Worm (Caenorhabditis elegans): ENCODE data around the gene Y49E10.27.

Gene Y49E10.27

ce11 chrIII:12468869-12469268, 34.7 kb downstream of the Y49E10.27 start, which contains the start of gene Y49E10.29:
Gene Y49E10.29, plus strand, starts transcription at chrIII:12469169.
- TF ChIP-seq ama-1 (optimal IDR thresholded peaks at IDR 0.05) (no peak), lin-39 (tag; optimal IDR thresholded peaks at IDR 0.05) (no peak), ceh-16 (tag; optimal IDR thresholded peaks at IDR 0.05) (no peak), mab-5 (tag; optimal IDR thresholded peaks at IDR 0.05) (no peak), lin-13 (GFP tag; optimal IDR thresholded peaks at IDR 0.05) (no peak), sem-4 (tag; optimal IDR thresholded peaks at IDR 0.05) (no peak), peb-1 (tag; optimal IDR thresholded peaks at IDR 0.05) (no peak), C34F6.9 (tag; optimal IDR thresholded peaks at IDR 0.05) (no peak), mbf-1 (tag; optimal IDR thresholded peaks at IDR 0.05) (no peak), F13H6.1 (tag; optimal IDR thresholded peaks at IDR 0.05) (no peak), R02D3.7 (tag; optimal IDR thresholded peaks at IDR 0.05) (no peak), elt-3 (tag; optimal IDR thresholded peaks at IDR 0.05) (no peak), Y55F3AM.14 (GFP tag; optimal IDR thresholded peaks at IDR 0.05) (no peak), unc-62 (GFP tag; optimal IDR thresholded peaks at IDR 0.05) (no peak), nhr-11 (tag; optimal IDR thresholded peaks at IDR 0.05) (no peak)

ce11 chrIII:12469800-12470199, 35.6 kb downstream of the Y49E10.27 start:
- TF ChIP-seq sma-3 (GFP tag; optimal IDR thresholded peaks at IDR 0.05), result no peak
- 0 out of 2 replicates have a peak, but pooled peaks have one; percentile 8 for TF ChIP-seq ztf-1 (GFP tag; conservative IDR thresholded peaks at IDR 0.05)
- TF ChIP-seq nhr-25 (tag; optimal IDR thresholded peaks at IDR 0.05), result no peak
- TF ChIP-seq alr-1 (tag; optimal IDR thresholded peaks at IDR 0.05), result no peak

DNA sequence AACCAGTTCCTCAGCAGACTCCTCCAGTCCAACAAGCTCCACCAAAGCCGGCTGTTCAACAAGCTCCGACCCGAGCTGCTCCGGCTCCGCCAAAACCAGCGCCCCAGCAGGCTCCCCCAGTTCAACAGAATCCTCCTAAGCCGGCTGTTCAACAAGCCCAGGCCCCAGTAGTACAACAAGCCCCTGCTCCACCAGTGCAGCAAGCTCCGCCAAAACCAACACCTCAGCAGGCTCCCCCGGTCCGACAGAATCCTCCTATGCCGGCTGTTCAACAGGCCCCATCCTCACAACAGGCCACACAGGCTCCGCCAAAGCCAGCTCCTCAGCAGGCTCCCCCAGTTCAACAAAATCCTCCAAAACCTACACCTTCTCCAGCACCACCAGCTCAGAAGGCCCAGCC, 36.4 kb downstream of the Y49E10.27 start:
- no peak for TF ChIP-seq nhr-237 (tag; optimal IDR thresholded peaks at IDR 0.05)
- TF ChIP-seq nhr-25 (tag; optimal IDR thresholded peaks at IDR 0.05), result no peak
- no peak for TF ChIP-seq Y55F3AM.14 (GFP tag; optimal IDR thresholded peaks at IDR 0.05)
- no peak for TF ChIP-seq aly-2 (tag; optimal IDR thresholded peaks at IDR 0.05)
- TF ChIP-seq ceh-16 (tag; optimal IDR thresholded peaks at IDR 0.05), result no peak
- no peak for TF ChIP-seq nhr-23 (tag; optimal IDR thresholded peaks at IDR 0.05)
- TF ChIP-seq mdl-1 (tag; optimal IDR thresholded peaks at IDR 0.05), result no peak
- no peak for TF ChIP-seq ceh-82 (tag; optimal IDR thresholded peaks at IDR 0.05)

DNA sequence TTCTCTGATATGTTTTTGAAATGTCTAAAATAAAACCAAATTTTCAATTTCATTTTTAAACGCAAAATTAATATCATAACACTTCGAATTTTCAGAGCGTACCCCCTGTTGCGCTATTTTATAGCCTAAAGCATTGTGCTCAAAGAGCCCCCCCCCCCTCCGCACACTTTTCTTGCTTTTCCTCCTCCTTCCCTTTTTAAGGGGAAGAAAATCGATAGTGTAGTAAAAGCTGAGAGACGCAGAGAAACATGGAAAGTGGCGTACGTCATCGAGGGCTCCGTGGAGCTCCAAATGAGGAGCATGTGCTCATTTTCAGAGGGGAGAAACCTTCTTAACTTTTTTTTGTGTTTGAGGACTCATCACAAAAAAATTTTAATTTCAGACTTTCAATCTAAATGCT, 38.3 kb downstream of the Y49E10.27 start, which contains the start of gene cccp-1:
cccp-1 (plus strand) TSS at position 377 of the 400 bp plus-strand sequence.
- TF ChIP-seq nhr-10 (tag; optimal IDR thresholded peaks at IDR 0.05), result no peak
- peak; percentile 48 for TF ChIP-seq zag-1 (tag; optimal IDR thresholded peaks at IDR 0.05)
- no peak for TF ChIP-seq nhr-77 (tag; optimal IDR thresholded peaks at IDR 0.05)
- TF ChIP-seq lin-13 (GFP tag; optimal IDR thresholded peaks at IDR 0.05), result no peak
- TF ChIP-seq lin-11 (tag; optimal IDR thresholded peaks at IDR 0.05), result peak; percentile 12
- TF ChIP-seq mab-5 (tag; optimal IDR thresholded peaks at IDR 0.05), result peak; percentile 2
- TF ChIP-seq unc-55 (GFP tag; optimal IDR thresholded peaks at IDR 0.05), result peak; percentile 75
- TF ChIP-seq ztf-11 (tag; optimal IDR thresholded peaks at IDR 0.05), result no peak
- TF ChIP-seq ztf-1 (GFP tag; conservative IDR thresholded peaks at IDR 0.05), result no peak
- no peak for TF ChIP-seq ama-1 (optimal IDR thresholded peaks at IDR 0.05)
- TF ChIP-seq snpc-4 (tag; optimal IDR thresholded peaks at IDR 0.05), result no peak
- TF ChIP-seq dmd-4 (tag; optimal IDR thresholded peaks at IDR 0.05), result no peak
- TF ChIP-seq crh-2 (tag; optimal IDR thresholded peaks at IDR 0.05), result peak; percentile 48
- TF ChIP-seq ZK546.5 (tag; optimal IDR thresholded peaks at IDR 0.05), result no peak
- TF ChIP-seq F13H6.1 (tag; optimal IDR thresholded peaks at IDR 0.05), result no peak
- no peak for TF ChIP-seq skn-1 (tag; optimal IDR thresholded peaks at IDR 0.05)
- peak; percentile 67 for TF ChIP-seq C34F6.9 (tag; optimal IDR thresholded peaks at IDR 0.05)
- no peak for TF ChIP-seq gmeb-1 (tag; optimal IDR thresholded peaks at IDR 0.05)
- no peak for TF ChIP-seq nhr-25 (tag; optimal IDR thresholded peaks at IDR 0.05)
- TF ChIP-seq fos-1 (tag; optimal IDR thresholded peaks at IDR 0.05), result peak; percentile 13
- no peak for TF ChIP-seq ztf-4 (tag; optimal IDR thresholded peaks at IDR 0.05)
- TF ChIP-seq nhr-129 (tag; optimal IDR thresholded peaks at IDR 0.05), result peak; percentile 33
- peak in 1 of 2 experiments; percentile 54 for TF ChIP-seq mdl-1 (tag; optimal IDR thresholded peaks at IDR 0.05)
- no peak for TF ChIP-seq Y55F3AM.14 (GFP tag; optimal IDR thresholded peaks at IDR 0.05)
- no peak for TF ChIP-seq unc-62 (GFP tag; optimal IDR thresholded peaks at IDR 0.05)
- no peak for TF ChIP-seq nhr-23 (tag; optimal IDR thresholded peaks at IDR 0.05)
- no peak for TF ChIP-seq aly-2 (tag; optimal IDR thresholded peaks at IDR 0.05)
- TF ChIP-seq lsy-2 (tag; optimal IDR thresholded peaks at IDR 0.05), result peak in 1 of 2 experiments; percentile 53
- no peak for TF ChIP-seq nhr-237 (tag; optimal IDR thresholded peaks at IDR 0.05)
- no peak for TF ChIP-seq blmp-1 (tag; optimal IDR thresholded peaks at IDR 0.05; ENCODE audit: insufficient read depth)
- no peak for TF ChIP-seq sma-3 (GFP tag; optimal IDR thresholded peaks at IDR 0.05)
